Worm (Caenorhabditis elegans): ENCODE data around the gene cpt-4.

Gene cpt-4

DNA sequence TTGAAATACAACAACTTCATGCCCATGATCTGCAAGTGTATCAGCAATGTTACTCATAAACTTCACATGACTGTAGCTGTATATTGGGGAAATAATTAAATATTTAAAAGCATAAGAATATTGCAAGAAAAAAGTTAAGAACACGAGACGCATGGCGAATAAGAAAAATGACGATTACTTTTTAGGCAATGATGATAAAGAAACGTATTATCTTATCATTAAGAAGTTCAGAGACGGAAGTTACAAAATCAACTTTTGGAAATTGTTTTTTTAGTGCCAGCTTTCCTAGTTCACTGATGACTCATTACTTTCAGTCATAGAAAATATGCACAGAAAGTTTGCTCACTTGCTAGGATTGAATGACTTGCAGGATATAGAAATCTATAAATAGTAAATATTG, 27.1 kb downstream of the cpt-4 start, which contains the start of gene ugt-7:
Gene ugt-7, minus strand, starts transcription at position 161 of the 400 bp plus-strand sequence.
- no peak for TF ChIP-seq ceh-34 (tag; optimal IDR thresholded peaks at IDR 0.05)
- no peak for TF ChIP-seq hlh-30 (tag; optimal IDR thresholded peaks at IDR 0.05; ENCODE audit: insufficient read depth)
- no peak for TF ChIP-seq pha-2 (tag; optimal IDR thresholded peaks at IDR 0.05)
- peak; percentile 11 for TF ChIP-seq elt-2 (tag; optimal IDR thresholded peaks at IDR 0.05)

DNA sequence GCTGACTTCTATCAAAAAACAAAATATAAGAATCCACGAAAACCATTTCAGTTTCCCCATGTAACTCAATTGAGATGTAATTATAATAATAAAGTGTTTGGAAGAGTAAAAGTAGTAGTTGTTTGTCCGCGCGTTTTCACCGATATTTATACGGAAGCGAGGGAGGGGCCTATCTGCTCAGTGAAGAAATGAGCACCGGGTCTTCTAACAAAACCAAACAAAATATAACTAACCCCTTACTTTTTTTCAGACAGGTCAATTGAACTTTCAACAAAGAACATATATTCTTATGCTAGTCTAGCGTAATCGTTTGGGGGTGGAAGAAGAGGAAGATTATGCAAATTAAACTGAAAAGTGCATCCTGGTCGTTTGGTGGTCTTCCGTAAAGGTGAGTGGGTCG, 32.4 kb downstream of the cpt-4 start, which contains the start of gene ncx-9:
Gene ncx-9, minus strand, starts transcription at position 101 of the 400 bp plus-strand sequence.
- TF ChIP-seq eyg-1 (tag; optimal IDR thresholded peaks at IDR 0.05) (no peak), nhr-11 (tag; optimal IDR thresholded peaks at IDR 0.05) (no peak), ceh-6 (GFP tag; optimal IDR thresholded peaks at IDR 0.05) (no peak)

DNA sequence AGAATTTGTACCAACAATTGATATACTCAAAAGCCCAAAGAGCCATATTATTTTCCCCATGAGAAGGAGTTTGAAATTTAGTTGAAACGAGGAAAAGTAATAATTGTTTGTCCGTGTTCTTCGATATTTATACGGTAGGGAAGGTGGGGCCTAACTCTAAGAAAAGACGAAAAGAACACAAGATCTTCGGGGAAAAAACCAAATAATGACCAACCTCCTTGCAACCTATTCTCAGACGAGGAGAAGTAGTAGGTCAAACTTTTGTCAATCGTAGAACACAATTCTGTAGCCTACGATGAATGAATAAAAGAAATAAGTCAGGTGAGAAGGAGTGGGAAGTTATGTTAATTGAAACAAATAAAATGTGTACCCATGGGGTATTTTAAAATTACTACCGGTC, 40.4 kb downstream of the cpt-4 start, which contains the start of gene ncx-8:
Gene ncx-8, minus strand, starts transcription at position 101 of the 400 bp plus-strand sequence.
- TF ChIP-seq nfya-1 (tag; optimal IDR thresholded peaks at IDR 0.05) (no peak), hlh-15 (tag; optimal IDR thresholded peaks at IDR 0.05) (no peak), pax-1 (tag; optimal IDR thresholded peaks at IDR 0.05) (no peak), ceh-2 (tag; optimal IDR thresholded peaks at IDR 0.05) (no peak), nhr-11 (tag; optimal IDR thresholded peaks at IDR 0.05) (no peak), dve-1 (tag; optimal IDR thresholded peaks at IDR 0.05) (no peak), sdc-2 (tag; optimal IDR thresholded peaks at IDR 0.05) (no peak), pat-9 (tag; optimal IDR thresholded peaks at IDR 0.05) (no peak), tbx-7 (tag; optimal IDR thresholded peaks at IDR 0.05) (no peak), fkh-10 (GFP tag; optimal IDR thresholded peaks at IDR 0.05) (no peak), C38D4.7 (GFP tag; optimal IDR thresholded peaks at IDR 0.05) (no peak), ttx-3 (tag; optimal IDR thresholded peaks at IDR 0.05) (no peak), eyg-1 (tag; optimal IDR thresholded peaks at IDR 0.05) (no peak), F13H6.1 (tag; optimal IDR thresholded peaks at IDR 0.05) (no peak), hlh-6 (tag; optimal IDR thresholded peaks at IDR 0.05) (no peak), madf-2 (tag; optimal IDR thresholded peaks at IDR 0.05) (no peak), ceh-48 (tag; optimal IDR thresholded peaks at IDR 0.05) (no peak), ceh-30 (tag; optimal IDR thresholded peaks at IDR 0.05) (no peak), elt-2 (tag; optimal IDR thresholded peaks at IDR 0.05) (no peak), Y22D7AL.16 (tag; optimal IDR thresholded peaks at IDR 0.05) (no peak)

DNA sequence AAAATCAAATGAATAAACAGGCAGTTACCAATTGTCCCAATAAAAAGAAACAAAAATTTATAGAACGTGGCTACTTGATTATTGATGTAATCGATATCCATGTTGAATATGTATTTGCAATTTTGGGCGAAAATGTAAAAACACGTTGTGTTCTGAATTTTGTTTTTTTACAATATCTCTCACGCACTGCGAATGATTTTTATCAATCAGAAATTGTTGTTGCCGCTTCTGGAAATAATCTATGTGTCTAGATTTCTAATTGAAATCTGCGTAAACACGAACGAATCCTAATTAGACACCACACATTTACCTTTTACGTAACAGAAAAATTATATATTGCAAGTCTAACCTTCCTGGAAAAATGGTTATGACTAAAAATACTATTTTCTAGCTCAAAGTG, 44.4 kb downstream of the cpt-4 start, which contains the start of gene srsx-13:
Gene srsx-13, minus strand, starts transcription at position 101 of the 400 bp plus-strand sequence.
- TF ChIP-seq pax-1 (tag; optimal IDR thresholded peaks at IDR 0.05): no peak

DNA sequence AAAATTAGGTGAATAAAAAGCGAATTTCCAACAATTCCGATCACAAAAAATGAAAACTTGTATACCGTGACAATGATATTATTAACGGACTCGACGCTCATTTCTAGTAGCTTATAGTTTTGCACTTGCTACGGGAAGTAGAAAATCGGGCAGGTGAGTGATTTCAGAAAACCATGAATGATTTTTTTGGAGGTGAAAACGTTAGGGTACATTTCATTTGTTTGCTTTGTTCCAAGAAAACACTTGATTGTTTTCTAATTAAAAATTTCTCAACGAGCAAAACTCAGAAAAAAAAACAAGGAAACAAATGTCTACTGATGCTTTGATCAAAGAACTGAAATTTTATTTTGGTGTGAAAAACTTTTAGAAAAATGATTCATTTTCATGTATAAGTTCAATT, 46.6 kb downstream of the cpt-4 start, which contains the start of gene srsx-12:
Gene srsx-12, minus strand, starts transcription at position 101 of the 400 bp plus-strand sequence.
- TF ChIP-seq unc-3 (GFP tag; conservative IDR thresholded peaks at IDR 0.05) (no peak), unc-3 (tag; optimal IDR thresholded peaks at IDR 0.05) (no peak), ceh-31 (tag; optimal IDR thresholded peaks at IDR 0.05) (no peak), ceh-18 (tag; optimal IDR thresholded peaks at IDR 0.05) (no peak), nhr-232 (tag; optimal IDR thresholded peaks at IDR 0.05) (no peak), sox-2 (GFP tag; IDR thresholded peaks at IDR 0.05) (no peak), elt-2 (tag; optimal IDR thresholded peaks at IDR 0.05) (no peak), ama-1 (optimal IDR thresholded peaks at IDR 0.05) (no peak), fkh-10 (GFP tag; optimal IDR thresholded peaks at IDR 0.05) (no peak), ttx-3 (tag; optimal IDR thresholded peaks at IDR 0.05) (no peak), fax-1 (tag; optimal IDR thresholded peaks at IDR 0.05) (no peak), ztf-16 (tag; optimal IDR thresholded peaks at IDR 0.05) (no peak), F13H6.1 (tag; optimal IDR thresholded peaks at IDR 0.05) (no peak), eyg-1 (tag; optimal IDR thresholded peaks at IDR 0.05) (no peak), dmd-4 (tag; optimal IDR thresholded peaks at IDR 0.05; ENCODE audit: borderline replicate concordance) (no peak)

All from whole organism, late embryonic.